Fruit fly (Drosophila melanogaster): Measurements from ENCODE around the gene CG11722.

Gene CG11722

dm6 chr3R:10066470-10066869 is 21.1 kb upstream of the CG11722 start, which contains the start of gene CG33783:
Gene CG33783, plus strand, starts transcription at chr3R:10066770.
- TF ChIP-seq psq (optimal IDR thresholded peaks at IDR 0.05) (no peak), Dll (optimal IDR thresholded peaks at IDR 0.05) (no peak), usp (GFP tag; optimal IDR thresholded peaks at IDR 0.05) (no peak), CG8478 (optimal IDR thresholded peaks at IDR 0.05) (no peak), pan (optimal IDR thresholded peaks at IDR 0.05) (no peak), EcR (GFP tag; optimal IDR thresholded peaks at IDR 0.05) (no peak)

dm6 chr3R:10063707-10064106 is 18.4 kb upstream of the CG11722 start, which contains the start of gene CG33631:
Gene CG33631, plus strand, starts transcription at chr3R:10064007.
- no peak for TF ChIP-seq psq (optimal IDR thresholded peaks at IDR 0.05)
- no peak for TF ChIP-seq usp (GFP tag; optimal IDR thresholded peaks at IDR 0.05)
- TF ChIP-seq EcR (GFP tag; optimal IDR thresholded peaks at IDR 0.05): no peak
- TF ChIP-seq pan (optimal IDR thresholded peaks at IDR 0.05): no peak
- TF ChIP-seq Dll (optimal IDR thresholded peaks at IDR 0.05): no peak
- no peak for TF ChIP-seq CG8478 (optimal IDR thresholded peaks at IDR 0.05)

dm6 chr3R:10062324-10062723 is 17.0 kb upstream of the CG11722 start, which contains the start of gene CG33630:
Gene CG33630, plus strand, starts transcription at chr3R:10062624.
- TF ChIP-seq Dll (optimal IDR thresholded peaks at IDR 0.05) (no peak), CG8478 (optimal IDR thresholded peaks at IDR 0.05) (no peak), psq (optimal IDR thresholded peaks at IDR 0.05) (no peak), usp (GFP tag; optimal IDR thresholded peaks at IDR 0.05) (no peak), pan (optimal IDR thresholded peaks at IDR 0.05) (no peak), EcR (GFP tag; optimal IDR thresholded peaks at IDR 0.05) (no peak)

dm6 chr3R:10059952-10060351 is 14.6 kb upstream of the CG11722 start, which contains the start of gene Npc2c:
Gene Npc2c, plus strand, starts transcription at chr3R:10060252.
- no peak for TF ChIP-seq CG8478 (optimal IDR thresholded peaks at IDR 0.05)
- TF ChIP-seq pan (optimal IDR thresholded peaks at IDR 0.05): no peak
- no peak for TF ChIP-seq Dll (optimal IDR thresholded peaks at IDR 0.05)
- no peak for TF ChIP-seq EcR (GFP tag; optimal IDR thresholded peaks at IDR 0.05)
- no peak for TF ChIP-seq psq (optimal IDR thresholded peaks at IDR 0.05)
- no peak for TF ChIP-seq usp (GFP tag; optimal IDR thresholded peaks at IDR 0.05)

dm6 chr3R:10059358-10059757 is 14.0 kb upstream of the CG11722 start:
- TF ChIP-seq pan (optimal IDR thresholded peaks at IDR 0.05) (no peak), EcR (GFP tag; optimal IDR thresholded peaks at IDR 0.05) (no peak), psq (optimal IDR thresholded peaks at IDR 0.05) (no peak), usp (GFP tag; optimal IDR thresholded peaks at IDR 0.05) (no peak), CG8478 (optimal IDR thresholded peaks at IDR 0.05) (no peak), Dll (optimal IDR thresholded peaks at IDR 0.05) (no peak)

dm6 chr3R:10056647-10057046 is 11.3 kb upstream of the CG11722 start:
- TF ChIP-seq Dll (optimal IDR thresholded peaks at IDR 0.05) (no peak), psq (optimal IDR thresholded peaks at IDR 0.05) (no peak), usp (GFP tag; optimal IDR thresholded peaks at IDR 0.05) (no peak), pan (optimal IDR thresholded peaks at IDR 0.05) (no peak), EcR (GFP tag; optimal IDR thresholded peaks at IDR 0.05) (no peak), CG8478 (optimal IDR thresholded peaks at IDR 0.05) (no peak)

- TF ChIP-seq Dll (optimal IDR thresholded peaks at IDR 0.05) (no peak), usp (GFP tag; optimal IDR thresholded peaks at IDR 0.05) (no peak), psq (optimal IDR thresholded peaks at IDR 0.05) (no peak), EcR (GFP tag; optimal IDR thresholded peaks at IDR 0.05) (no peak), CG8478 (optimal IDR thresholded peaks at IDR 0.05) (no peak), pan (optimal IDR thresholded peaks at IDR 0.05) (no peak)
Observed at dm6 chr3R:10055951-10056350, 10.6 kb upstream of the CG11722 start, which contains the start of gene Npc2d. Gene Npc2d, minus strand, starts transcription at chr3R:10056083.

dm6 chr3R:10055004-10055403 is 9.7 kb upstream of the CG11722 start:
- no peak for TF ChIP-seq Dll (optimal IDR thresholded peaks at IDR 0.05)
- no peak for TF ChIP-seq EcR (GFP tag; optimal IDR thresholded peaks at IDR 0.05)
- no peak for TF ChIP-seq pan (optimal IDR thresholded peaks at IDR 0.05)
- TF ChIP-seq psq (optimal IDR thresholded peaks at IDR 0.05): no peak

dm6 chr3R:10054278-10054975 is 9.1 kb upstream of the CG11722 start:
- no peak for TF ChIP-seq psq (optimal IDR thresholded peaks at IDR 0.05)
- TF ChIP-seq CG8478 (optimal IDR thresholded peaks at IDR 0.05): no peak
- TF ChIP-seq EcR (GFP tag; optimal IDR thresholded peaks at IDR 0.05): no peak
- TF ChIP-seq usp (GFP tag; optimal IDR thresholded peaks at IDR 0.05): no peak
- no peak for TF ChIP-seq Dll (optimal IDR thresholded peaks at IDR 0.05)
- TF ChIP-seq pan (optimal IDR thresholded peaks at IDR 0.05): no peak

dm6 chr3R:10053559-10053958 is 8.2 kb upstream of the CG11722 start:
- TF ChIP-seq pan (optimal IDR thresholded peaks at IDR 0.05): no peak
- no peak for TF ChIP-seq Dll (optimal IDR thresholded peaks at IDR 0.05)
- TF ChIP-seq psq (optimal IDR thresholded peaks at IDR 0.05): no peak
- TF ChIP-seq EcR (GFP tag; optimal IDR thresholded peaks at IDR 0.05): no peak
- no peak for TF ChIP-seq CG8478 (optimal IDR thresholded peaks at IDR 0.05)
- no peak for TF ChIP-seq usp (GFP tag; optimal IDR thresholded peaks at IDR 0.05)

- TF ChIP-seq Dll (optimal IDR thresholded peaks at IDR 0.05) (no peak), usp (GFP tag; optimal IDR thresholded peaks at IDR 0.05) (no peak), psq (optimal IDR thresholded peaks at IDR 0.05) (no peak), pan (optimal IDR thresholded peaks at IDR 0.05) (no peak), CG8478 (optimal IDR thresholded peaks at IDR 0.05) (no peak), EcR (GFP tag; optimal IDR thresholded peaks at IDR 0.05) (no peak)
Observed at dm6 chr3R:10052695-10053382, 7.5 kb upstream of the CG11722 start, which contains the start of the genes Fancl and Npc2e. Gene Fancl, minus strand, starts transcription at chr3R:10052869. Gene Npc2e, plus strand, starts transcription at chr3R:10053332.
